Fruit fly (Drosophila melanogaster): Measurements from ENCODE around the gene Npc1a.

- TF ChIP-seq CTCF (optimal IDR thresholded peaks at IDR 0.05): no peak
- TF ChIP-seq CG8478 (optimal IDR thresholded peaks at IDR 0.05): no peak
Observed at dm6 chr2L:10206633-10207162, 14.3 kb downstream of the Npc1a start, which contains the start of gene Snx17.

Measured in S2 (cell line).